Worm (Caenorhabditis elegans) whole organism, late embryonic: ENCODE results near the gene strd-1.

Experiments used
- K09A11.1 ChIP-seq: sonication (generic microtip); optimal IDR thresholded peaks from 2 replicates; lab custom pipeline; 2017; ENCODE audit warnings: antibody characterized with exemption, mild to moderate bottlenecking, missing genetic modification characterization, missing compliant biosample characterization; ENCODE audit not compliant: insufficient read depth
- ceh-48 ChIP-seq: sonication (generic microtip); optimal IDR thresholded peaks from 2 replicates; lab custom pipeline; 2016; ENCODE audit warnings: missing genetic modification characterization, inconsistent platforms, missing compliant biosample characterization
- ceh-9 ChIP-seq: sonication (generic microtip); optimal IDR thresholded peaks from 2 replicates; lab custom pipeline; 2016; ENCODE audit warnings: mild to moderate bottlenecking, missing genetic modification characterization, inconsistent platforms, missing compliant biosample characterization
- elt-2 ChIP-seq: sonication (generic microtip); optimal IDR thresholded peaks from 2 replicates; lab custom pipeline; 2016; ENCODE audit warnings: missing genetic modification reagents, missing genetic modification characterization, missing compliant biosample characterization
- fkh-10 ChIP-seq: fragments of 150-350 bp; optimal IDR thresholded peaks from 2 replicates; lab custom pipeline; 2014; ENCODE audit warnings: missing biosample characterization, missing genetic modification reagents, missing genetic modification characterization
- nhr-11 ChIP-seq: fragments of 150-350 bp; optimal IDR thresholded peaks from 2 replicates; lab custom pipeline; 2014; ENCODE audit warnings: missing biosample characterization, missing genetic modification characterization
- npax-4 ChIP-seq: sonication (generic microtip); optimal IDR thresholded peaks from 2 replicates; lab custom pipeline; 2016; ENCODE audit warnings: missing genetic modification characterization, missing compliant biosample characterization
- pqm-1 ChIP-seq: sonication (generic microtip); optimal IDR thresholded peaks from 2 replicates; lab custom pipeline; 2016; ENCODE audit warnings: missing genetic modification characterization, missing compliant biosample characterization
- tbx-2 ChIP-seq: sonication (generic microtip); optimal IDR thresholded peaks from 2 replicates; lab custom pipeline; 2016; ENCODE audit warnings: missing genetic modification characterization, missing compliant biosample characterization
- tbx-7 ChIP-seq: sonication (generic microtip); optimal IDR thresholded peaks from 2 replicates; lab custom pipeline; 2016; ENCODE audit warnings: missing genotype, missing genetic modification characterization, missing compliant biosample characterization
- unc-86 ChIP-seq: sonication (generic microtip); optimal IDR thresholded peaks from 2 replicates; lab custom pipeline; 2016; ENCODE audit warnings: missing genetic modification characterization, missing compliant biosample characterization

DNA sequence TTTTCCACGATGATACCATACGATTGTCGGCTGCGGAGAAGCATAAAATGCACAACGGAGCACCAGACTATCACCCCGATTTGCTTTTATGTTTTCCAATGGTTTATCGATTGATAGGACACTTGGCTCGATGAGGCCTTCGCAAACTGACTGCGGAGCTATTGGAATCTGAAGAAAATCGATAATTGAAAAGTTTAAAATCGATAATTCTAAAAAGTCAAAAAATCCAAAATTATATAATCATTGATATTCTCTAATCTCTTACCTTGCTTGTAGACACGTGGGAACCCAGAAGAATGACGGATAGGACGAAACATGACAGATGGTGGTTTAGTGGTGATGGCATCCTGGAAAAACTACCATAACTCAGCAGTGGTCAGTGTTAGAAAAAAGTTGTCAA lies 5.9 kb downstream of the strd-1 start, which contains the start of gene zig-5:
- no peak for TF ChIP-seq tbx-2 (tag; lab: Kevin White, UChicago)
- TF ChIP-seq ceh-9 (tag; lab: Kevin White, UChicago), result no peak
- TF ChIP-seq unc-86 (tag; lab: Kevin White, UChicago), result no peak
- no peak for TF ChIP-seq ceh-48
- no peak for TF ChIP-seq K09A11.1 (tag; lab: Kevin White, UChicago)
- no peak for TF ChIP-seq tbx-7 (tag; lab: Kevin White, UChicago)
- no peak for TF ChIP-seq pqm-1 (tag; lab: Kevin White, UChicago)
- no peak for TF ChIP-seq nhr-11 (tag; lab: Kevin White, UChicago)
- TF ChIP-seq elt-2, result no peak
- no peak for TF ChIP-seq fkh-10 (GFP tag; lab: Kevin White, UChicago)
- no peak for TF ChIP-seq npax-4 (tag; lab: Kevin White, UChicago)
